Fruit fly (Drosophila melanogaster) whole organism, pupa: Measurements from ENCODE around the gene CG18048.
A peak's percentile ranks its signal among the peaks of the same experiment; 100 is the strongest.

Experiments
- CG10348 ChIP-seq: fragments of 200-800 bp; sonication (Bioruptor generic); IDR thresholded peaks from 2 replicates; pipeline ENCODE4 v1.3.6; 2022; ENCODE audit warnings: missing biosample characterization, missing genetic modification characterization
- CG12605 ChIP-seq: fragments of 200-800 bp; sonication (Bioruptor generic); IDR thresholded peaks from 2 replicates; pipeline ENCODE4 v1.3.6; 2022; ENCODE audit warnings: missing biosample characterization, missing genetic modification characterization
- CG13204 ChIP-seq: fragments of 200-800 bp; sonication (Bioruptor generic); optimal IDR thresholded peaks from 2 replicates; lab custom pipeline; 2018; ENCODE audit warnings: missing biosample characterization, mild to moderate bottlenecking, missing genetic modification characterization, moderate library complexity
- CG14655 ChIP-seq: fragments of 200-800 bp; sonication (Bioruptor generic); optimal IDR thresholded peaks from 3 replicates; lab custom pipeline; 2017; ENCODE audit warnings: mild to moderate bottlenecking, missing biosample characterization, missing genetic modification reagents, missing genetic modification characterization
- CG15710 ChIP-seq: fragments of 200-800 bp; sonication (Bioruptor generic); optimal IDR thresholded peaks from 2 replicates; lab custom pipeline; 2018; ENCODE audit warnings: missing biosample characterization, mild to moderate bottlenecking, missing genetic modification characterization, moderate library complexity
- CG17806 ChIP-seq: fragments of 200-800 bp; sonication (Bioruptor generic); optimal IDR thresholded peaks from 2 replicates; lab custom pipeline; 2018; ENCODE audit warnings: missing biosample characterization, mild to moderate bottlenecking, missing genetic modification characterization, moderate library complexity
- CG32121 ChIP-seq: fragments of 200-800 bp; sonication (Bioruptor generic); IDR thresholded peaks from 2 replicates; pipeline ENCODE4 v1.3.6; 2022; ENCODE audit warnings: missing biosample characterization, missing genetic modification characterization
- CG34367 ChIP-seq: fragments of 200-800 bp; sonication (Bioruptor generic); optimal IDR thresholded peaks from 2 replicates; lab custom pipeline; 2018; ENCODE audit warnings: missing biosample characterization, mild to moderate bottlenecking, missing genetic modification characterization
- CG4496 ChIP-seq: fragments of 200-800 bp; sonication (Bioruptor generic); IDR thresholded peaks from 3 replicates; pipeline ENCODE4 v1.3.6; 2022; ENCODE audit warnings: missing biosample characterization, missing genetic modification characterization
- CG8159 ChIP-seq: fragments of 200-800 bp; sonication (Bioruptor generic); optimal IDR thresholded peaks from 3 replicates; lab custom pipeline; 2018; ENCODE audit warnings: missing biosample characterization, mild to moderate bottlenecking, missing genetic modification characterization, moderate library complexity
- CG8301 ChIP-seq: fragments of 200-800 bp; sonication (Bioruptor generic); optimal IDR thresholded peaks from 2 replicates; lab custom pipeline; 2018; ENCODE audit warnings: missing biosample characterization, mild to moderate bottlenecking, missing genetic modification characterization
- CG9948 ChIP-seq: fragments of 200-800 bp; sonication (Bioruptor generic); optimal IDR thresholded peaks from 2 replicates; lab custom pipeline; 2018; ENCODE audit warnings: missing biosample characterization, mild to moderate bottlenecking, missing genetic modification characterization, moderate library complexity
- D1 ChIP-seq: fragments of 200-800 bp; sonication (Bioruptor generic); optimal IDR thresholded peaks from 2 replicates; lab custom pipeline; 2018; ENCODE audit warnings: missing biosample characterization, mild to moderate bottlenecking, missing genetic modification characterization, moderate library complexity
- EcR ChIP-seq: fragments of 200-800 bp; sonication (Bioruptor generic); optimal IDR thresholded peaks from 3 replicates; lab custom pipeline; 2019; ENCODE audit warnings: missing biosample characterization, missing genetic modification characterization, mild to moderate bottlenecking, moderate library complexity, missing genetic modification reagents
- Ets98B ChIP-seq: fragments of 200-800 bp; sonication (Bioruptor generic); IDR thresholded peaks from 2 replicates; pipeline ENCODE4 v1.3.6; 2022; ENCODE audit warnings: missing biosample characterization, missing genetic modification characterization
- Pif1A ChIP-seq: fragments of 200-800 bp; sonication (Bioruptor generic); optimal IDR thresholded peaks from 3 replicates; lab custom pipeline; 2016; ENCODE audit warnings: missing biosample characterization, missing genetic modification characterization
- Pif1B ChIP-seq: fragments of 200-800 bp; sonication (Bioruptor generic); optimal IDR thresholded peaks from 3 replicates; lab custom pipeline; 2016; ENCODE audit warnings: missing biosample characterization, missing genetic modification characterization
- Snoo ChIP-seq: fragments of 200-800 bp; sonication (Bioruptor generic); optimal IDR thresholded peaks from 3 replicates; lab custom pipeline; 2017; ENCODE audit warnings: missing biosample characterization, mild to moderate bottlenecking, missing genetic modification characterization, inconsistent platforms
- fd96Ca ChIP-seq: fragments of 200-800 bp; sonication (Bioruptor generic); IDR thresholded peaks from 3 replicates; pipeline ENCODE4 v1.3.6; 2022; ENCODE audit warnings: missing biosample characterization, missing genetic modification characterization
- gl ChIP-seq: fragments of 200-800 bp; sonication (Bioruptor generic); optimal IDR thresholded peaks from 2 replicates; lab custom pipeline; 2018; ENCODE audit warnings: missing biosample characterization, mild to moderate bottlenecking, missing genetic modification characterization
- rn ChIP-seq: fragments of 200-800 bp; sonication (Bioruptor generic); IDR thresholded peaks from 2 replicates; pipeline ENCODE4 v1.3.6; 2022; ENCODE audit warnings: missing biosample characterization, missing genetic modification characterization

CG18048 gene

dm6 chr3R:6353624-6354352 lies 7.9 kb downstream of the CG18048 start:
- TF ChIP-seq D1 (tag; lab: Kevin White, UChicago) (peak; percentile 39), CG14655 (no peak), CG15710 (tag; lab: Kevin White, UChicago) (peak; percentile 71), CG9948 (tag; lab: Kevin White, UChicago) (peak; percentile 79), fd96Ca (no peak), CG8301 (peak; percentile 82), CG8159 (tag; lab: Kevin White, UChicago) (peak; percentile 84), Ets98B (GFP tag; lab: Robert Waterston, UW) (no peak; the same call in 1 of the 2 replicates), CG10348 (GFP tag; lab: Robert Waterston, UW) (no peak), CG4496 (GFP tag; lab: Robert Waterston, UW) (peak; percentile 72; the same call in 2 of the 3 replicates), Pif1B (GFP tag; lab: Kevin White, UChicago) (peak; percentile 73), CG12605 (no peak), Snoo (tag; lab: Kevin White, UChicago) (peak; percentile 65), CG17806 (tag; lab: Kevin White, UChicago) (peak; percentile 79), CG32121 (peak; percentile 54), EcR (GFP tag; lab: Kevin White, UChicago) (no peak), CG13204 (GFP tag; lab: Kevin White, UChicago) (no peak), Pif1A (GFP tag; lab: Kevin White, UChicago) (peak; percentile 82), gl (tag; lab: Kevin White, UChicago) (peak; percentile 39), rn (GFP tag; lab: Robert Waterston, UW) (no peak), CG34367 (tag; lab: Kevin White, UChicago) (peak; percentile 70)

dm6 chr3R:6354408-6354807 lies 8.5 kb downstream of the CG18048 start:
- TF ChIP-seq CG8159 (tag; lab: Kevin White, UChicago), result no peak
- TF ChIP-seq Pif1A (GFP tag; lab: Kevin White, UChicago), result no peak
- no peak for TF ChIP-seq CG8301
- no peak for TF ChIP-seq Pif1B (GFP tag; lab: Kevin White, UChicago)
- TF ChIP-seq CG4496 (GFP tag; lab: Robert Waterston, UW), result no peak
- TF ChIP-seq CG32121, result no peak
- TF ChIP-seq EcR (GFP tag; lab: Kevin White, UChicago), result no peak
- no peak for TF ChIP-seq CG17806 (tag; lab: Kevin White, UChicago)
- no peak for TF ChIP-seq CG15710 (tag; lab: Kevin White, UChicago)
- no peak for TF ChIP-seq CG10348 (GFP tag; lab: Robert Waterston, UW)
- no peak for TF ChIP-seq CG14655
- TF ChIP-seq D1 (tag; lab: Kevin White, UChicago), result no peak
- no peak for TF ChIP-seq CG34367 (tag; lab: Kevin White, UChicago)
- no peak for TF ChIP-seq fd96Ca

dm6 chr3R:6368100-6368499 lies 22.2 kb downstream of the CG18048 start, which contains the start of gene CG42724:
Gene CG42724, minus strand, starts transcription at chr3R:6368288.
- TF ChIP-seq Ets98B (GFP tag; lab: Robert Waterston, UW) (peak; percentile 28; the same call in 1 of the 2 replicates), EcR (GFP tag; lab: Kevin White, UChicago) (no peak), fd96Ca (peak; percentile 73)
- TF ChIP-seq, all 21 proteins: peak for 2

- TF ChIP-seq gl (tag; lab: Kevin White, UChicago), result no peak
- TF ChIP-seq rn (GFP tag; lab: Robert Waterston, UW), result no peak
- TF ChIP-seq CG14655, result no peak
- TF ChIP-seq CG17806 (tag; lab: Kevin White, UChicago), result peak; percentile 31
- peak; percentile 18 for TF ChIP-seq CG9948 (tag; lab: Kevin White, UChicago)
- peak; percentile 16 for TF ChIP-seq CG15710 (tag; lab: Kevin White, UChicago)
- TF ChIP-seq Ets98B (GFP tag; lab: Robert Waterston, UW), result no peak
- no peak for TF ChIP-seq CG8301
- TF ChIP-seq fd96Ca, result no peak
- TF ChIP-seq Pif1B (GFP tag; lab: Kevin White, UChicago), result no peak
- TF ChIP-seq CG8159 (tag; lab: Kevin White, UChicago), result no peak
- TF ChIP-seq CG10348 (GFP tag; lab: Robert Waterston, UW), result no peak
Observed at dm6 chr3R:6368550-6369238, 22.8 kb downstream of the CG18048 start, which contains the start of gene CG10286. Gene CG10286, plus strand, starts transcription at chr3R:6368965.

- TF ChIP-seq CG32121 (0 out of 2 replicates have a peak, but pooled peaks have one; percentile 12), CG4496 (GFP tag; lab: Robert Waterston, UW) (peak; percentile 46; the same call in 1 of the 3 replicates), gl (tag; lab: Kevin White, UChicago) (peak; percentile 0), CG8159 (tag; lab: Kevin White, UChicago) (peak; percentile 44), CG9948 (tag; lab: Kevin White, UChicago) (peak; percentile 3), CG34367 (tag; lab: Kevin White, UChicago) (no peak), Pif1A (GFP tag; lab: Kevin White, UChicago) (no peak), CG15710 (tag; lab: Kevin White, UChicago) (peak; percentile 7), CG17806 (tag; lab: Kevin White, UChicago) (peak; percentile 11), CG13204 (GFP tag; lab: Kevin White, UChicago) (no peak), rn (GFP tag; lab: Robert Waterston, UW) (no peak), fd96Ca (no peak), CG12605 (peak; percentile 34), D1 (tag; lab: Kevin White, UChicago) (no peak), CG8301 (peak; percentile 42), Pif1B (GFP tag; lab: Kevin White, UChicago) (no peak), Snoo (tag; lab: Kevin White, UChicago) (peak; percentile 9), CG10348 (GFP tag; lab: Robert Waterston, UW) (no peak), Ets98B (GFP tag; lab: Robert Waterston, UW) (peak; percentile 17; the same call in 1 of the 2 replicates), EcR (GFP tag; lab: Kevin White, UChicago) (peak; percentile 61), CG14655 (no peak)
- TF ChIP-seq, all 21 proteins: peak for 12
Observed at dm6 chr3R:6373512-6374306, 27.8 kb downstream of the CG18048 start.
